Worm (Caenorhabditis elegans): ENCODE measurements around the gene flh-1.

DNA sequence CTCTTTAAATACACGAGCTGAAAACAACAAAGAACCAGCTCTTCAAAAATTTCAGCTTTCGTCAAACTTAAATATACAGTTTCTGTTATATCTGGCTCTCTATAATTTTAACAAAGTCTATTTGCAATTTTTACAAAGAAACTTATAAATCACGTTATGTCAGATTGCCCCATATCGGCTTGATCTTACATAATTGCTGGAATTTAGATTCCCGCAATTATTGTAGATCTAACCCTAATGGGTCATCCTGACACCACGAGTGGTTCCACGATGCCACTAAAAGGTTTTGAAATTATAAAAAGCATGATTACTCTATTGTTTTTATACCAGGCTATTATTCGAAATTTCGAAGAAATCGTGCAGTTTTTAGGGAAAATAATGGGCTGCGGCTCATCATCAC lies 13.0 kb downstream of the flh-1 start, which contains the start of gene Y11D7A.8:
- TF ChIP-seq jun-1 (tag; optimal IDR thresholded peaks at IDR 0.05) (no peak), ceh-28 (tag; optimal IDR thresholded peaks at IDR 0.05) (no peak), fkh-10 (GFP tag; optimal IDR thresholded peaks at IDR 0.05) (no peak), mxl-3 (GFP tag; optimal IDR thresholded peaks at IDR 0.05) (no peak), nhr-237 (tag; optimal IDR thresholded peaks at IDR 0.05) (no peak), Y75B8A.6 (GFP tag; IDR thresholded peaks at IDR 0.05) (no peak), lin-15B (tag; optimal IDR thresholded peaks at IDR 0.05) (no peak), zag-1 (tag; optimal IDR thresholded peaks at IDR 0.05) (no peak), ceh-82 (tag; optimal IDR thresholded peaks at IDR 0.05) (no peak)

All from whole organism, L4 larva.